Fruit fly (Drosophila melanogaster) whole organism, embryonic: Measurements from ENCODE around the gene ETHR.

Experiments
- CG12071 ChIP-seq: fragments of 200-800 bp; sonication (Bioruptor generic); optimal IDR thresholded peaks from 3 replicates; lab custom pipeline; 2018; ENCODE audit warnings: missing biosample characterization, mild to moderate bottlenecking, missing genetic modification characterization
- CG12236 ChIP-seq: fragments of 200-800 bp; sonication (Bioruptor generic); optimal IDR thresholded peaks from 2 replicates; lab custom pipeline; 2016; ENCODE audit warnings: missing biosample characterization, missing genetic modification characterization
- CG12299 ChIP-seq: fragments of 200-800 bp; sonication (Bioruptor generic); optimal IDR thresholded peaks from 2 replicates; lab custom pipeline; 2018; ENCODE audit warnings: missing biosample characterization, mild to moderate bottlenecking, missing genetic modification characterization
- CG15479 ChIP-seq: fragments of 200-800 bp; sonication (Bioruptor generic); optimal IDR thresholded peaks from 3 replicates; lab custom pipeline; 2019; ENCODE audit warnings: missing biosample characterization, mild to moderate bottlenecking, missing genetic modification characterization, moderate library complexity
- CG17612 ChIP-seq: fragments of 200-800 bp; sonication (Bioruptor generic); IDR thresholded peaks from 2 replicates; pipeline ENCODE4 v1.3.6; 2022; ENCODE audit warnings: missing biosample characterization, missing genetic modification characterization
- CG2875 ChIP-seq: fragments of 200-800 bp; sonication (Bioruptor generic); optimal IDR thresholded peaks from 2 replicates; lab custom pipeline; 2017; ENCODE audit warnings: missing biosample characterization, mild to moderate bottlenecking, missing genetic modification characterization, missing genetic modification reagents
- CG2889 ChIP-seq: fragments of 200-800 bp; sonication (Bioruptor generic); IDR thresholded peaks from 3 replicates; pipeline ENCODE4 v1.3.6; 2022; ENCODE audit warnings: missing biosample characterization, missing genetic modification characterization
- CG31365 ChIP-seq: fragments of 200-800 bp; sonication (Bioruptor generic); optimal IDR thresholded peaks from 2 replicates; lab custom pipeline; 2018; ENCODE audit warnings: missing biosample characterization, mild to moderate bottlenecking, missing genetic modification characterization
- CG3995 ChIP-seq: fragments of 200-800 bp; sonication (Bioruptor generic); optimal IDR thresholded peaks from 3 replicates; lab custom pipeline; 2016; ENCODE audit warnings: missing biosample characterization, missing genetic modification characterization
- CG4424 ChIP-seq: fragments of 200-800 bp; sonication (Bioruptor generic); optimal IDR thresholded peaks from 3 replicates; lab custom pipeline; 2016; ENCODE audit warnings: missing biosample characterization, missing genetic modification characterization
- CG5245 ChIP-seq: fragments of 200-800 bp; sonication (Bioruptor generic); optimal IDR thresholded peaks from 3 replicates; lab custom pipeline; 2016; ENCODE audit warnings: missing biosample characterization, missing genetic modification characterization
- CG6791 ChIP-seq: fragments of 200-800 bp; sonication (Bioruptor generic); IDR thresholded peaks from 3 replicates; pipeline ENCODE4 v1.3.6; 2022; ENCODE audit warnings: missing biosample characterization, missing genetic modification characterization; ENCODE audit not compliant: partially characterized antibody
- CG7928 ChIP-seq: fragments of 200-800 bp; sonication (Bioruptor generic); optimal IDR thresholded peaks from 2 replicates; lab custom pipeline; 2017; ENCODE audit warnings: missing biosample characterization, mild to moderate bottlenecking, missing genetic modification characterization
- CG8478 ChIP-seq: fragments of >200 bp; optimal IDR thresholded peaks from 2 replicates; lab custom pipeline; 2018
- CG8944 ChIP-seq: fragments of 200-800 bp; sonication (Bioruptor generic); optimal IDR thresholded peaks from 3 replicates; lab custom pipeline; 2016; ENCODE audit warnings: missing biosample characterization, missing genetic modification characterization
- CG9817 ChIP-seq: fragments of 200-800 bp; sonication (Bioruptor generic); optimal IDR thresholded peaks from 2 replicates; lab custom pipeline; 2018; ENCODE audit warnings: missing biosample characterization, mild to moderate bottlenecking, missing genetic modification characterization, moderate library complexity
- CTCF ChIP-seq: fragments of 200-800 bp; sonication (Bioruptor generic); optimal IDR thresholded peaks from 2 replicates; lab custom pipeline; 2017; ENCODE audit warnings: missing biosample characterization, mild to moderate bottlenecking, missing genetic modification characterization, moderate library complexity
- E2f1 ChIP-seq: fragments of 200-800 bp; sonication (Bioruptor generic); IDR thresholded peaks from 2 replicates; pipeline ENCODE4 v1.3.6; 2022; ENCODE audit warnings: missing biosample characterization, missing genetic modification characterization
- HmgZ ChIP-seq: fragments of 200-800 bp; sonication (Bioruptor generic); optimal IDR thresholded peaks from 2 replicates; lab custom pipeline; 2018; ENCODE audit warnings: missing biosample characterization, mild to moderate bottlenecking, missing genetic modification characterization
- Kr ChIP-seq: fragments of 200-800 bp; sonication (Bioruptor generic); optimal IDR thresholded peaks from 2 replicates; lab custom pipeline; 2017; ENCODE audit warnings: missing biosample characterization, mild to moderate bottlenecking, missing genetic modification characterization
- Lim3 ChIP-seq: fragments of 200-800 bp; sonication (Bioruptor generic); IDR thresholded peaks from 2 replicates; pipeline ENCODE4 v1.3.6; 2022; ENCODE audit warnings: missing biosample characterization, missing genetic modification characterization
- MTF-1 ChIP-seq: fragments of 200-800 bp; sonication (Bioruptor generic); optimal IDR thresholded peaks from 2 replicates; lab custom pipeline; 2018; ENCODE audit warnings: missing biosample characterization, mild to moderate bottlenecking, missing genetic modification characterization, borderline replicate concordance
- Med ChIP-seq: fragments of 200-800 bp; sonication (Bioruptor generic); peaks from one replicate; lab custom pipeline; 2016; ENCODE audit warnings: missing biosample characterization, missing genetic modification characterization, mild to moderate bottlenecking, inconsistent platforms, moderate library complexity
- Sox102F ChIP-seq: fragments of 200-800 bp; sonication (Bioruptor generic); optimal IDR thresholded peaks from 2 replicates; lab custom pipeline; 2018; ENCODE audit warnings: missing biosample characterization, mild to moderate bottlenecking, missing genetic modification characterization, moderate library complexity
- Trl ChIP-seq, 3 experiments: fragments of >200 bp in 2 of 3; fragments of 200-800 bp in 1 of 3; sonication (Bioruptor generic) in 1 of 3; optimal IDR thresholded peaks; 2 replicates in 1 of 3; 3 replicates in 2 of 3; lab custom pipeline; 2016 to 2017; ENCODE audit warnings: missing biosample characterization in 1 of 3, missing genetic modification characterization in 1 of 3
- Usf ChIP-seq: fragments of 200-800 bp; sonication (Bioruptor generic); optimal IDR thresholded peaks from 2 replicates; lab custom pipeline; 2017; ENCODE audit warnings: missing genotype, missing biosample characterization, missing genetic modification characterization
- YL-1 ChIP-seq: fragments of 200-800 bp; sonication (Bioruptor generic); optimal IDR thresholded peaks from 3 replicates; lab custom pipeline; 2017; ENCODE audit warnings: missing biosample characterization, mild to moderate bottlenecking, missing genetic modification characterization
- abd-A ChIP-seq: fragments of 200-800 bp; sonication (Bioruptor generic); optimal IDR thresholded peaks from 3 replicates; lab custom pipeline; 2019; ENCODE audit warnings: missing biosample characterization, mild to moderate bottlenecking, missing genetic modification characterization, moderate library complexity
- cad ChIP-seq: fragments of >200 bp; optimal IDR thresholded peaks from 2 replicates; lab custom pipeline; 2017; ENCODE audit warnings: missing biosample characterization, missing genetic modification characterization
- corto ChIP-seq: fragments of 200-800 bp; sonication (Bioruptor generic); optimal IDR thresholded peaks from 2 replicates; lab custom pipeline; 2016; ENCODE audit warnings: missing biosample characterization, mild to moderate bottlenecking, missing genetic modification characterization, moderate library complexity
- en ChIP-seq: fragments of 200-800 bp; sonication (Bioruptor generic); optimal IDR thresholded peaks from 2 replicates; lab custom pipeline; 2016; ENCODE audit warnings: missing biosample characterization, missing genetic modification characterization
- ewg ChIP-seq: fragments of 200-800 bp; sonication (Bioruptor generic); optimal IDR thresholded peaks from 3 replicates; lab custom pipeline; 2017; ENCODE audit warnings: mild to moderate bottlenecking, missing biosample characterization, missing genetic modification reagents, missing genetic modification characterization
- fd3F ChIP-seq: fragments of 200-800 bp; sonication (Bioruptor generic); optimal IDR thresholded peaks from 2 replicates; lab custom pipeline; 2018; ENCODE audit warnings: missing biosample characterization, mild to moderate bottlenecking, missing genetic modification characterization, moderate library complexity
- fd96Cb ChIP-seq: fragments of 200-800 bp; sonication (Bioruptor generic); optimal IDR thresholded peaks from 2 replicates; lab custom pipeline; 2018; ENCODE audit warnings: missing biosample characterization, mild to moderate bottlenecking, missing genetic modification characterization, moderate library complexity
- ftz-f1 ChIP-seq: fragments of 200-800 bp; sonication (Bioruptor generic); optimal IDR thresholded peaks from 2 replicates; lab custom pipeline; 2016; ENCODE audit warnings: missing biosample characterization, missing genetic modification characterization
- gsb ChIP-seq: fragments of 200-800 bp; sonication (Bioruptor generic); IDR thresholded peaks from 2 replicates; pipeline ENCODE4 v1.3.6; 2022; ENCODE audit warnings: missing biosample characterization, missing genetic modification characterization
- hth ChIP-seq: fragments of >200 bp; optimal IDR thresholded peaks from 2 replicates; lab custom pipeline; 2017; ENCODE audit warnings: inconsistent platforms
- ken ChIP-seq: fragments of 200-800 bp; sonication (Bioruptor generic); IDR thresholded peaks from 3 replicates; pipeline ENCODE4 v1.3.6; 2022; ENCODE audit warnings: missing biosample characterization, missing genetic modification characterization
- lbe ChIP-seq: fragments of 200-800 bp; sonication (Bioruptor generic); optimal IDR thresholded peaks from 2 replicates; lab custom pipeline; 2016; ENCODE audit warnings: missing biosample characterization, mild to moderate bottlenecking, missing genetic modification characterization
- lov ChIP-seq, 2 experiments: fragments of 200-800 bp in 1 of 2; fragments of >200 bp in 1 of 2; sonication (Bioruptor generic) in 1 of 2; IDR thresholded peaks in 1 of 2; optimal IDR thresholded peaks in 1 of 2; 2 replicates in 1 of 2; 3 replicates in 1 of 2; pipeline versions ENCODE4 v1.3.6 to Lab custom; 2017 to 2022; ENCODE audit warnings: missing biosample characterization in 1 of 2, missing genetic modification characterization in 1 of 2
- pan ChIP-seq, 4 experiments: fragments of >200 bp in 3 of 4; fragments of 200-800 bp in 1 of 4; sonication (Bioruptor generic) in 1 of 4; optimal IDR thresholded peaks in 3 of 4; IDR thresholded peaks in 1 of 4; 2 replicates each; pipeline versions ENCODE4 v1.3.6 to Lab custom; 2017 to 2022; ENCODE audit warnings: missing biosample characterization in 2 of 4, missing genetic modification characterization in 2 of 4, mixed read lengths in 1 of 4
- pnt ChIP-seq: fragments of 200-800 bp; sonication (Bioruptor generic); optimal IDR thresholded peaks from 3 replicates; lab custom pipeline; 2016; ENCODE audit warnings: missing biosample characterization, missing genetic modification characterization
- sim ChIP-seq: fragments of 200-800 bp; sonication (Bioruptor generic); IDR thresholded peaks from 2 replicates; pipeline ENCODE4 v1.3.6; 2022; ENCODE audit warnings: missing biosample characterization, missing genetic modification characterization
- sqz ChIP-seq: fragments of 200-800 bp; sonication (Bioruptor generic); optimal IDR thresholded peaks from 3 replicates; lab custom pipeline; 2018; ENCODE audit warnings: missing biosample characterization, mild to moderate bottlenecking, missing genetic modification characterization
- tgo ChIP-seq: fragments of 200-800 bp; sonication (Bioruptor generic); IDR thresholded peaks from 3 replicates; pipeline ENCODE4 v1.3.6; 2022; ENCODE audit warnings: missing biosample characterization, missing genetic modification characterization
- tin ChIP-seq: fragments of 200-800 bp; sonication (Bioruptor generic); optimal IDR thresholded peaks from 3 replicates; lab custom pipeline; 2016; ENCODE audit warnings: missing biosample characterization, missing genetic modification characterization
- tio ChIP-seq: fragments of 200-800 bp; sonication (Bioruptor generic); optimal IDR thresholded peaks from 2 replicates; lab custom pipeline; 2017; ENCODE audit warnings: missing biosample characterization, missing genetic modification characterization, inconsistent platforms
- wek ChIP-seq: fragments of 200-800 bp; sonication (Bioruptor generic); optimal IDR thresholded peaks from 3 replicates; lab custom pipeline; 2018; ENCODE audit warnings: missing biosample characterization, mild to moderate bottlenecking, missing genetic modification characterization, moderate library complexity
- wor ChIP-seq: fragments of 200-800 bp; sonication (Bioruptor generic); IDR thresholded peaks from 2 replicates; pipeline ENCODE4 v1.3.6; 2022; ENCODE audit warnings: missing biosample characterization, missing genetic modification characterization
- z ChIP-seq: fragments of 200-800 bp; sonication (Bioruptor generic); IDR thresholded peaks from 3 replicates; pipeline ENCODE4 v1.3.6; 2022; ENCODE audit warnings: missing biosample characterization, missing genetic modification characterization

Gene ETHR

dm6 chr3R:21223453-21224057 is 23.3 kb upstream of the ETHR start, which contains the start of the genes CG3337 and Nelf-A (continued):
- TF ChIP-seq lbe (peak; percentile 13), wor (no peak), CG5245 (GFP tag; lab: Kevin White, UChicago) (peak; percentile 55), abd-A (no peak), CG3995 (GFP tag; lab: Kevin White, UChicago) (peak; percentile 29), sim (GFP tag; lab: Robert Waterston, UW) (no peak), CG8944 (GFP tag; lab: Kevin White, UChicago) (peak; percentile 80), cad (GFP tag; lab: Kevin White, UChicago) (no peak), ken (GFP tag; lab: Robert Waterston, UW) (peak; percentile 72), hth (lab: Kevin White, UChicago) (no peak), corto (GFP tag; lab: Kevin White, UChicago) (no peak), pan (optimal IDR thresholded peaks at IDR 0.05; lab: Kevin White, UChicago) (no peak), pan (GFP tag; optimal IDR thresholded peaks at IDR 0.05 in 1 of 2, IDR thresholded peaks at IDR 0.05 in 1 of 2) (peak in 1 of 2 experiments; percentile 36), CG2889 (0 out of 3 replicates have a peak, but pooled peaks have one; percentile 34), CG6791 (peak; percentile 85), fd96Cb (tag; lab: Kevin White, UChicago) (peak; percentile 9), YL-1 (GFP tag; lab: Kevin White, UChicago) (peak; percentile 97), fd3F (GFP tag; lab: Kevin White, UChicago) (peak; percentile 31), Kr (GFP tag; lab: Kevin White, UChicago) (no peak), en (peak; percentile 27), Usf (GFP tag; lab: Kevin White, UChicago) (peak; percentile 21), HmgZ (tag; lab: Kevin White, UChicago) (peak; percentile 94), ftz-f1 (peak; percentile 60), z (GFP tag; lab: Robert Waterston, UW) (no peak), Lim3 (no peak), CG7928 (peak; percentile 62), CG2875 (no peak), Trl (optimal IDR thresholded peaks at IDR 0.05; lab: Kevin White, UChicago) (no peak), Trl (GFP tag; optimal IDR thresholded peaks at IDR 0.05; lab: Kevin White, UChicago) (peak; percentile 67), CG31365 (tag; lab: Kevin White, UChicago) (peak; percentile 20), MTF-1 (GFP tag; lab: Kevin White, UChicago) (peak; percentile 67), wek (GFP tag; lab: Kevin White, UChicago) (no peak), CG12071 (GFP tag; lab: Kevin White, UChicago) (no peak), pnt (peak; percentile 37), ewg (GFP tag; lab: Kevin White, UChicago) (peak; percentile 91), tio (no peak), CG8478 (peak; percentile 57), sqz (no peak), gsb (GFP tag; lab: Robert Waterston, UW) (no peak), Sox102F (GFP tag; lab: Kevin White, UChicago) (no peak), tin (GFP tag; lab: Kevin White, UChicago) (peak; percentile 74), E2f1 (GFP tag; lab: Robert Waterston, UW) (peak; percentile 63), CG12236 (GFP tag; lab: Kevin White, UChicago) (peak; percentile 8), CG4424 (GFP tag; lab: Kevin White, UChicago) (peak; percentile 62), CG15479 (GFP tag; lab: Kevin White, UChicago) (no peak), tgo (GFP tag; lab: Robert Waterston, UW) (peak; percentile 63), CG9817 (peak; percentile 30), Med (GFP tag; lab: Kevin White, UChicago) (peak; percentile 97), lov (optimal IDR thresholded peaks at IDR 0.05; lab: Kevin White, UChicago) (no peak), lov (GFP tag; IDR thresholded peaks at IDR 0.05; lab: Robert Waterston, UW) (0 out of 3 replicates have a peak, but pooled peaks have one; percentile 52), CTCF (GFP tag; lab: Kevin White, UChicago) (peak; percentile 97), CG12299 (tag; lab: Kevin White, UChicago) (no peak), CG17612 (peak; percentile 44; the same call in 1 of the 2 replicates)
